Fruit fly (Drosophila melanogaster): ENCODE results near the gene dysf.

DNA sequence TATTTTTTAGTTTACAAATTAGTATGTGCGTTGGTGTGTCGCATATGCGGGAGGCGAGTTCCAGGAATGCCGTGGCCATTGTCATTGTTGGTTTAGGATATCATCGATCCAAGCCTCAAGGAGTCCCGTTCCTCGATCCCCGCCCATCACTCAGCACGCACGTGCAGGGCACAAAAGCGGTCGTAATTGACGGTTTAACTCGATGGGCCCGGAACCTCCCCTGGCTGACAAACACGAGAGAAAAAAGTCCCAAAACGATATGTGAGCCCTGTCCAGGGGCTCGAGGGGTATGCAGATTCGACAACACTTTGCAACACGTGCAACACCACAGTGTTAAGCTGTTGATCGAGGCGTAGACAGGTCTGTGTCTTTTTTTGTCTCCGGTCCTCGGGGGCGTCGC, 70.6 kb downstream of the dysf start:
- TF ChIP-seq Gug (GFP tag; IDR thresholded peaks at IDR 0.05), result no peak
- TF ChIP-seq Smox (GFP tag; optimal IDR thresholded peaks at IDR 0.05), result no peak
- TF ChIP-seq Met (GFP tag; optimal IDR thresholded peaks at IDR 0.05), result no peak
- no peak for TF ChIP-seq dsx (GFP tag; optimal IDR thresholded peaks at IDR 0.05; ENCODE audit: poor library complexity, severe bottlenecking)
